Worm (Caenorhabditis elegans) whole organism, L3 larva: ENCODE data around the gene syg-1.

Source experiments
- ama-1 ChIP-seq: fragments of 150-350 bp; optimal IDR thresholded peaks from 2 replicates; lab custom pipeline; 2018
- pha-4 ChIP-seq: fragments of 150-350 bp; optimal IDR thresholded peaks from 2 replicates; lab custom pipeline; 2014; ENCODE audit warnings: missing biosample characterization, missing genetic modification reagents, missing genetic modification characterization
- unc-62 ChIP-seq: fragments of 150-350 bp; sonication (generic microtip); optimal IDR thresholded peaks from 4 replicates; lab custom pipeline; 2014; ENCODE audit warnings: missing biosample characterization, missing genetic modification reagents, missing genetic modification characterization
- ztf-11 ChIP-seq: fragments of 150-350 bp; optimal IDR thresholded peaks from 2 replicates; lab custom pipeline; 2014; ENCODE audit warnings: missing biosample characterization, missing genetic modification characterization

DNA sequence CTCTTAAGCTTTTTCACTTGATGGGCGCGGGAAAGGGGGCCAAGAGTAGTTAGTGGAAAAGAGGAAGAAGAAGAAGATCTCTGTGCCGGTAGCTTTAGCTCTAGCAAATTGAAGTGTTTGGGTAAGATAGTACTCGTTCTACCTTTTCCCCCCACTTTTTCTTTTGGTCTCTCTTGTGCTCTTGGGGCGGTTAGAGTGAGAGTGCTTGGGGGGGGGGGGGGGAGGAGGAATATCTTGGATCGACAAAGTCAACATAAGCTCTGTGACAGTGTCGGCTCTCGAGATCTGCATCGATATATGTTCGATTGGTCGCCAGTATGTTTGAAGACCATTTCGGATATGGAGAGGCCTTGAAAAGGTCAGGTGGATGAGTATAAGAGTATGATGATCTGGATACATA lies 55.3 kb downstream of the syg-1 start, which contains the start of gene fox-1:
- TF ChIP-seq unc-62 (GFP tag; lab: Kevin White, UChicago), result no peak
- TF ChIP-seq pha-4 (tag; lab: Kevin White, UChicago), result peak; percentile 23
- no peak for TF ChIP-seq ama-1 (lab: Kevin White, UChicago)
- TF ChIP-seq ztf-11 (tag; lab: Kevin White, UChicago), result no peak
